Fruit fly (Drosophila melanogaster): ENCODE data around the gene CG42749.

Gene CG42749

dm6 chrX:5323636-5324035 lies 27.8 kb downstream of the CG42749 start, which contains the start of gene Mcm3:
Gene Mcm3 (plus strand): TSS chrX:5323855.
- TF ChIP-seq Crg-1 (GFP tag; optimal IDR thresholded peaks at IDR 0.05), result no peak
- TF ChIP-seq bab1 (GFP tag; optimal IDR thresholded peaks at IDR 0.05), result no peak
- TF ChIP-seq tj (GFP tag; optimal IDR thresholded peaks at IDR 0.05), result no peak
- no peak for TF ChIP-seq CG11617 (GFP tag; optimal IDR thresholded peaks at IDR 0.05)
- TF ChIP-seq Clk (GFP tag; optimal IDR thresholded peaks at IDR 0.05), result no peak
- no peak for TF ChIP-seq CG7045 (GFP tag; optimal IDR thresholded peaks at IDR 0.05)
- no peak for TF ChIP-seq ovo (GFP tag; optimal IDR thresholded peaks at IDR 0.05)
- TF ChIP-seq kay (GFP tag; ENCODE audit: borderline replicate concordance), result no peak
- no peak for TF ChIP-seq CG14711 (tag; optimal IDR thresholded peaks at IDR 0.05)
- no peak for TF ChIP-seq CG12768 (GFP tag; optimal IDR thresholded peaks at IDR 0.05)
- TF ChIP-seq pad (GFP tag; optimal IDR thresholded peaks at IDR 0.05), result no peak
- no peak for TF ChIP-seq CG33017 (tag; optimal IDR thresholded peaks at IDR 0.05)
- TF ChIP-seq CG5204 (GFP tag; optimal IDR thresholded peaks at IDR 0.05), result no peak
- no peak for TF ChIP-seq Hr96 (GFP tag; optimal IDR thresholded peaks at IDR 0.05)
- TF ChIP-seq cnc (optimal IDR thresholded peaks at IDR 0.05), result no peak
- no peak for TF ChIP-seq toe (GFP tag; optimal IDR thresholded peaks at IDR 0.05)
- no peak for TF ChIP-seq CG7101 (tag; optimal IDR thresholded peaks at IDR 0.05)
- no peak for TF ChIP-seq cic (GFP tag; optimal IDR thresholded peaks at IDR 0.05)

- TF ChIP-seq Hr96 (GFP tag; optimal IDR thresholded peaks at IDR 0.05) (no peak), CG33017 (tag; optimal IDR thresholded peaks at IDR 0.05) (peak; percentile 18), CG12768 (GFP tag; optimal IDR thresholded peaks at IDR 0.05) (no peak), CG14711 (tag; optimal IDR thresholded peaks at IDR 0.05) (peak; percentile 54), cic (GFP tag; optimal IDR thresholded peaks at IDR 0.05) (no peak), toe (GFP tag; optimal IDR thresholded peaks at IDR 0.05) (peak; percentile 28), kay (GFP tag; ENCODE audit: borderline replicate concordance) (no peak), Clk (GFP tag; optimal IDR thresholded peaks at IDR 0.05) (no peak), CG5204 (GFP tag; optimal IDR thresholded peaks at IDR 0.05) (peak; percentile 36), bab1 (GFP tag; optimal IDR thresholded peaks at IDR 0.05) (peak; percentile 47), Mnt (GFP tag; optimal IDR thresholded peaks at IDR 0.05) (peak; percentile 31), ovo (GFP tag; optimal IDR thresholded peaks at IDR 0.05) (peak; percentile 79), cnc (optimal IDR thresholded peaks at IDR 0.05) (no peak), CG11617 (GFP tag; optimal IDR thresholded peaks at IDR 0.05) (peak; percentile 47), CG7045 (GFP tag; optimal IDR thresholded peaks at IDR 0.05) (no peak), Crg-1 (GFP tag; optimal IDR thresholded peaks at IDR 0.05) (peak; percentile 25), CG7101 (tag; optimal IDR thresholded peaks at IDR 0.05) (peak; percentile 44), tj (GFP tag; optimal IDR thresholded peaks at IDR 0.05) (peak; percentile 88), pad (GFP tag; optimal IDR thresholded peaks at IDR 0.05) (peak; percentile 60), CG1620 (GFP tag; optimal IDR thresholded peaks at IDR 0.05) (peak; percentile 48)
Measured at dm6 chrX:5329266-5329898, 33.5 kb downstream of the CG42749 start, which contains the start of the genes CG3309 and XRCC1. Gene CG3309 (minus strand): TSS chrX:5329347. Gene XRCC1 (plus strand): TSS chrX:5329876.

DNA sequence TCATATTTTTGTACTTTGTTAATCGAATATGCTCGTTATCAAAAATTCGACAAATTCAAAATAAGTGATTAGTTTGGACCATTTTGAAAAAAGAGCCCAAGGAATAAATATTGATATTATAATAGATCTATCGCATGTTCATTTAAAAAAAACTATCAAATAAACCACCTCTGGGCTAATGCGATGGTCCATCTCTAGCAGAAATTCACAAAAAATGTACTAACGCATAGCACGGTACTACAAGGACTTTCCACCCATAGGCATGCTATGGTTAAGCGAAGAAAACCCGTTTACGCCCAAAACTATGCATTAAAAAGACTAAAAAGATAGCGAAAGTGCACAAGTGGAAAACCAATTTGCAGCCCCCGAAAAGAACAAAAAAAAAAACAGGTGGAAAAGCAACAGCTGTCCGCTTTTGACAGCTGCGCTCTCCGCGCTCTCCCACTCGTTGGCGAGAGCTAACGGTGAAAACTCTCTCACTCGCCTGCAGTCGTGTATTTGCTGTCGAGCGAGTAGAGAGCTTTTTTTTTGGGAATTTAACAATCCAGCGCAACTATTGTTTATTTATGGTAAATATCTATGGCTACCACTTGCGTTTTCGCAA lies 36.5 kb downstream of the CG42749 start, which contains the start of gene CanB:
Gene CanB, plus strand, starts transcription at position 241 of the 604 bp plus-strand sequence.
- TF ChIP-seq CG14711 (tag; optimal IDR thresholded peaks at IDR 0.05) (no peak), bab1 (GFP tag; optimal IDR thresholded peaks at IDR 0.05) (peak; percentile 35)

- TF ChIP-seq Hr96 (GFP tag; optimal IDR thresholded peaks at IDR 0.05), result no peak
- TF ChIP-seq kay (GFP tag; ENCODE audit: borderline replicate concordance), result no peak
- no peak for TF ChIP-seq CG14711 (tag; optimal IDR thresholded peaks at IDR 0.05)
- peak; percentile 19 for TF ChIP-seq CG5204 (GFP tag; optimal IDR thresholded peaks at IDR 0.05)
- TF ChIP-seq CG7045 (GFP tag; optimal IDR thresholded peaks at IDR 0.05), result peak; percentile 33
- TF ChIP-seq CG33017 (tag; optimal IDR thresholded peaks at IDR 0.05), result peak; percentile 18
- no peak for TF ChIP-seq CG7101 (tag; optimal IDR thresholded peaks at IDR 0.05)
Measured at dm6 chrX:5336722-5337121, 40.9 kb downstream of the CG42749 start.

DNA sequence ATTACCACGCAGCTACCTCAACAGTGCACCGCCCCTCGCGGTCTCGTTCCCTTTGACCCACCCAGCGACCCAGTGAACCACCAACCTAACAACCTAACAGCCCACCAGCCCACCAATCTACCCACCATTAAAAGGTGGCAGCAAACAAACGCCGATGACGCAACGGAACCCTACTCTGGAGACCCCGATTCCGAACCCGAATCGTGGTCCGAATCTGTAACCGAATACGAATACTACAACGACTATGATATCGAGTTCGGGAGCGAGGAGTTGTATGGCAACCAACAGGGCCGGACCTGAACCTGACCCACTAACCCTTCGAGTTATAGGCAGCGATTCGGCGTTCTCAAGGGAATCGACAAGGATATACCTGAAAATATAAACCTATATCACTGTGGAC lies 41.5 kb downstream of the CG42749 start:
- TF ChIP-seq Mnt (GFP tag; optimal IDR thresholded peaks at IDR 0.05), result no peak
- TF ChIP-seq CG14711 (tag; optimal IDR thresholded peaks at IDR 0.05), result no peak
- no peak for TF ChIP-seq cnc (optimal IDR thresholded peaks at IDR 0.05)
- TF ChIP-seq CG11617 (GFP tag; optimal IDR thresholded peaks at IDR 0.05), result no peak
- no peak for TF ChIP-seq Clk (GFP tag; optimal IDR thresholded peaks at IDR 0.05)
- TF ChIP-seq kay (GFP tag; ENCODE audit: borderline replicate concordance), result no peak
- TF ChIP-seq CG7101 (tag; optimal IDR thresholded peaks at IDR 0.05), result no peak
- TF ChIP-seq CG12768 (GFP tag; optimal IDR thresholded peaks at IDR 0.05), result no peak
- no peak for TF ChIP-seq CG7045 (GFP tag; optimal IDR thresholded peaks at IDR 0.05)

dm6 chrX:5338435-5338834 lies 42.6 kb downstream of the CG42749 start:
- TF ChIP-seq CG14711 (tag; optimal IDR thresholded peaks at IDR 0.05) (no peak), bab1 (GFP tag; optimal IDR thresholded peaks at IDR 0.05) (no peak), CG7101 (tag; optimal IDR thresholded peaks at IDR 0.05) (no peak), cnc (optimal IDR thresholded peaks at IDR 0.05) (no peak), cic (GFP tag; optimal IDR thresholded peaks at IDR 0.05) (no peak), Mnt (GFP tag; optimal IDR thresholded peaks at IDR 0.05) (no peak), CG1620 (GFP tag; optimal IDR thresholded peaks at IDR 0.05) (no peak), CG5204 (GFP tag; optimal IDR thresholded peaks at IDR 0.05) (no peak), tj (GFP tag; optimal IDR thresholded peaks at IDR 0.05) (no peak), Hr96 (GFP tag; optimal IDR thresholded peaks at IDR 0.05) (no peak), CG33017 (tag; optimal IDR thresholded peaks at IDR 0.05) (no peak), Clk (GFP tag; optimal IDR thresholded peaks at IDR 0.05) (no peak), CG12768 (GFP tag; optimal IDR thresholded peaks at IDR 0.05) (no peak), kay (GFP tag; ENCODE audit: borderline replicate concordance) (no peak), CG7045 (GFP tag; optimal IDR thresholded peaks at IDR 0.05) (no peak), CG11617 (GFP tag; optimal IDR thresholded peaks at IDR 0.05) (no peak), Crg-1 (GFP tag; optimal IDR thresholded peaks at IDR 0.05) (no peak)

Data from whole organism, adult.